Worm (Caenorhabditis elegans): ENCODE results near the gene R166.2.
A peak's percentile ranks its signal among the peaks of the same experiment; 100 is the strongest.

R166.2 gene

ce11 chrII:10502491-10503063 lies 34.9 kb downstream of the R166.2 start, which contains the start of gene myrf-1 (continued):
- no peak for TF ChIP-seq snpc-4 (GFP tag; optimal IDR thresholded peaks at IDR 0.05)
- TF ChIP-seq snpc-4 (tag; optimal IDR thresholded peaks at IDR 0.05): peak in 1 of 4 experiments; percentile 35
- no peak for TF ChIP-seq ceh-40 (GFP tag; IDR thresholded peaks at IDR 0.05)
- no peak for TF ChIP-seq F57C9.4 (tag; optimal IDR thresholded peaks at IDR 0.05)
- TF ChIP-seq unc-130 (GFP tag; optimal IDR thresholded peaks at IDR 0.05): no peak
- peak; percentile 90 for TF ChIP-seq dox-1 (GFP tag; IDR thresholded peaks at IDR 0.05)
- peak; percentile 62 for TF ChIP-seq die-1 (tag; optimal IDR thresholded peaks at IDR 0.05)
- peak; percentile 7 for TF ChIP-seq athp-1 (tag; optimal IDR thresholded peaks at IDR 0.05)
- peak; percentile 91 for TF ChIP-seq nhr-80 (tag; optimal IDR thresholded peaks at IDR 0.05)
- TF ChIP-seq ceh-27 (GFP tag; optimal IDR thresholded peaks at IDR 0.05): peak; percentile 74
- TF ChIP-seq rcor-1 (GFP tag; IDR thresholded peaks at IDR 0.05): 0 out of 2 replicates have a peak, but pooled peaks have one; percentile 47
- peak; percentile 5 for TF ChIP-seq F57A8.1 (GFP tag; optimal IDR thresholded peaks at IDR 0.05)
- peak; percentile 21 for TF ChIP-seq akir-1 (GFP tag; optimal IDR thresholded peaks at IDR 0.05)
- no peak for TF ChIP-seq Y56A3A.18 (GFP tag; IDR thresholded peaks at IDR 0.05)
- TF ChIP-seq K11D2.4 (GFP tag; IDR thresholded peaks at IDR 0.05): peak; percentile 65; the same call in 1 of the 2 replicates
- TF ChIP-seq snpc-3.4 (tag; optimal IDR thresholded peaks at IDR 0.05): no peak
- TF ChIP-seq bed-2 (GFP tag; IDR thresholded peaks at IDR 0.05): 0 out of 2 replicates have a peak, but pooled peaks have one; percentile 9
- TF ChIP-seq nfya-1 (tag; optimal IDR thresholded peaks at IDR 0.05; ENCODE audit: borderline replicate concordance, insufficient read depth): no peak
- peak; percentile 69; the same call in 1 of the 2 replicates for TF ChIP-seq pbrm-1 (GFP tag; IDR thresholded peaks at IDR 0.05)
- TF ChIP-seq hmg-20 (GFP tag; IDR thresholded peaks at IDR 0.05): peak; percentile 40
- TF ChIP-seq attf-5 (GFP tag; optimal IDR thresholded peaks at IDR 0.05): peak; percentile 87

- no peak for TF ChIP-seq let-526 (GFP tag; IDR thresholded peaks at IDR 0.05)
- 0 out of 2 replicates have a peak, but pooled peaks have one; percentile 17 for TF ChIP-seq zfh-2 (GFP tag; conservative IDR thresholded peaks at IDR 0.05)
- TF ChIP-seq ztf-6 (GFP tag; IDR thresholded peaks at IDR 0.05): no peak
- no peak for TF ChIP-seq snpc-3.4 (tag; optimal IDR thresholded peaks at IDR 0.05)
- TF ChIP-seq lin-26 (GFP tag; IDR thresholded peaks at IDR 0.05): no peak
- no peak for TF ChIP-seq T07F8.4 (tag; optimal IDR thresholded peaks at IDR 0.05)
- TF ChIP-seq bed-1 (GFP tag; IDR thresholded peaks at IDR 0.05): no peak
- TF ChIP-seq nhr-120 (GFP tag; IDR thresholded peaks at IDR 0.05): no peak
- no peak for TF ChIP-seq aptf-2 (GFP tag; conservative IDR thresholded peaks at IDR 0.05)
- TF ChIP-seq B0261.1 (tag; optimal IDR thresholded peaks at IDR 0.05): no peak
- TF ChIP-seq snpc-4 (GFP tag; optimal IDR thresholded peaks at IDR 0.05): no peak
- no peak for TF ChIP-seq snpc-4 (tag; optimal IDR thresholded peaks at IDR 0.05)
- TF ChIP-seq him-1 (tag; optimal IDR thresholded peaks at IDR 0.05): no peak
- no peak for TF ChIP-seq F10E7.11 (tag; optimal IDR thresholded peaks at IDR 0.05)
- no peak for TF ChIP-seq mcd-1 (GFP tag; IDR thresholded peaks at IDR 0.05)
- no peak for TF ChIP-seq pbrm-1 (GFP tag; IDR thresholded peaks at IDR 0.05)
- no peak for TF ChIP-seq ccch-3 (GFP tag; optimal IDR thresholded peaks at IDR 0.05)
- no peak for TF ChIP-seq pha-4 (tag; optimal IDR thresholded peaks at IDR 0.05)
- TF ChIP-seq athp-1 (tag; optimal IDR thresholded peaks at IDR 0.05): no peak
- TF ChIP-seq somi-1 (GFP tag; optimal IDR thresholded peaks at IDR 0.05): no peak
- TF ChIP-seq nhr-80 (tag; optimal IDR thresholded peaks at IDR 0.05): peak; percentile 17
- no peak for TF ChIP-seq F52B5.7 (tag; optimal IDR thresholded peaks at IDR 0.05)
- no peak for TF ChIP-seq mxl-1 (tag; optimal IDR thresholded peaks at IDR 0.05)
- TF ChIP-seq K11D2.4 (GFP tag; IDR thresholded peaks at IDR 0.05): no peak
- TF ChIP-seq lin-54 (GFP tag; optimal IDR thresholded peaks at IDR 0.05): no peak
- peak; percentile 68; the same call in 1 of the 2 replicates for TF ChIP-seq hmg-1.2 (GFP tag; IDR thresholded peaks at IDR 0.05)
- TF ChIP-seq egrh-3 (GFP tag; IDR thresholded peaks at IDR 0.05): no peak
- TF ChIP-seq F37B4.10 (GFP tag; IDR thresholded peaks at IDR 0.05): no peak
These were observed 35.9 kb downstream of the R166.2 start for ce11 chrII:10501578-10501977.

All from whole organism, young adult.